Fruit fly (Drosophila melanogaster): ENCODE data around the gene Polr2C.
A peak's percentile ranks its signal among the peaks of the same experiment; 100 is the strongest.

Gene Polr2C

dm6 chr2L:13838647-13839390 lies 5.7 kb downstream of the Polr2C start (continued):
- TF ChIP-seq Xbp1 (GFP tag; optimal IDR thresholded peaks at IDR 0.05) (peak; percentile 2), crc (GFP tag; optimal IDR thresholded peaks at IDR 0.05) (no peak), CG9437 (GFP tag; optimal IDR thresholded peaks at IDR 0.05) (peak; percentile 1), CG16813 (GFP tag; IDR thresholded peaks at IDR 0.05; ENCODE audit: partially characterized antibody) (no peak), CG8290 (GFP tag; optimal IDR thresholded peaks at IDR 0.05) (peak; percentile 14), CG8290 (tag; optimal IDR thresholded peaks at IDR 0.05) (peak in 1 of 2 experiments; percentile 55), pan (optimal IDR thresholded peaks at IDR 0.05) (no peak), pan (GFP tag; optimal IDR thresholded peaks at IDR 0.05 in 1 of 2, IDR thresholded peaks at IDR 0.05 in 1 of 2) (peak in 1 of 2 experiments; percentile 22), CG33213 (GFP tag; optimal IDR thresholded peaks at IDR 0.05) (no peak), CG2712 (tag; optimal IDR thresholded peaks at IDR 0.05) (peak; percentile 13), corto (GFP tag; optimal IDR thresholded peaks at IDR 0.05) (no peak), Hr3 (GFP tag; optimal IDR thresholded peaks at IDR 0.05) (peak; percentile 27), sim (GFP tag; IDR thresholded peaks at IDR 0.05) (0 out of 2 replicates have a peak, but pooled peaks have one; percentile 35), CG9817 (tag; optimal IDR thresholded peaks at IDR 0.05) (peak; percentile 18), Stat92E (GFP tag; optimal IDR thresholded peaks at IDR 0.05) (no peak), bigmax (GFP tag; optimal IDR thresholded peaks at IDR 0.05) (no peak), br (optimal IDR thresholded peaks at IDR 0.05) (no peak), CG18619 (GFP tag; optimal IDR thresholded peaks at IDR 0.05) (peak; percentile 34), CG17802 (tag; optimal IDR thresholded peaks at IDR 0.05) (no peak), Gug (GFP tag; IDR thresholded peaks at IDR 0.05) (peak; percentile 22; the same call in 1 of the 4 replicates), Oli (tag; optimal IDR thresholded peaks at IDR 0.05) (peak; percentile 12), D19B (GFP tag; optimal IDR thresholded peaks at IDR 0.05) (no peak), odd (GFP tag; optimal IDR thresholded peaks at IDR 0.05) (no peak), Side (GFP tag; optimal IDR thresholded peaks at IDR 0.05) (no peak), Ets65A (GFP tag) (no peak), Chrac-16 (GFP tag; optimal IDR thresholded peaks at IDR 0.05) (no peak), Fer1 (GFP tag; optimal IDR thresholded peaks at IDR 0.05) (peak; percentile 39), dpn (GFP tag; optimal IDR thresholded peaks at IDR 0.05) (no peak), Hand (GFP tag; optimal IDR thresholded peaks at IDR 0.05) (peak; percentile 27), Hey (tag; optimal IDR thresholded peaks at IDR 0.05) (no peak), Meics (GFP tag; optimal IDR thresholded peaks at IDR 0.05) (peak; percentile 50), gfzf (GFP tag; optimal IDR thresholded peaks at IDR 0.05) (no peak), CG2202 (tag; optimal IDR thresholded peaks at IDR 0.05) (peak; percentile 36), CG7271 (tag; optimal IDR thresholded peaks at IDR 0.05) (peak; percentile 49), CG13296 (GFP tag; optimal IDR thresholded peaks at IDR 0.05) (peak; percentile 67), CG6689 (GFP tag; IDR thresholded peaks at IDR 0.05) (no peak), Hmx (GFP tag; optimal IDR thresholded peaks at IDR 0.05) (no peak), CG8089 (GFP tag; optimal IDR thresholded peaks at IDR 0.05) (peak; percentile 9), CG2889 (GFP tag; IDR thresholded peaks at IDR 0.05) (no peak), chm (GFP tag; IDR thresholded peaks at IDR 0.05) (no peak), esg (GFP tag; conservative IDR thresholded peaks at IDR 0.05) (no peak), Bdp1 (GFP tag; optimal IDR thresholded peaks at IDR 0.05) (peak; percentile 36), ind (GFP tag; optimal IDR thresholded peaks at IDR 0.05) (no peak), Trl (optimal IDR thresholded peaks at IDR 0.05) (no peak), Trl (GFP tag; optimal IDR thresholded peaks at IDR 0.05) (peak; percentile 19), CG18262 (tag; optimal IDR thresholded peaks at IDR 0.05) (peak; percentile 38), Dbx (GFP tag; IDR thresholded peaks at IDR 0.05) (0 out of 3 replicates have a peak, but pooled peaks have one; percentile 29), tna (GFP tag; IDR thresholded peaks at IDR 0.05; ENCODE audit: partially characterized antibody) (no peak), Awh (GFP tag; IDR thresholded peaks at IDR 0.05) (peak; percentile 68; the same call in 1 of the 2 replicates), tap (tag; optimal IDR thresholded peaks at IDR 0.05) (peak; percentile 19), sd (tag; optimal IDR thresholded peaks at IDR 0.05) (peak; percentile 89)

Measured in whole organism, embryonic.